Worm (Caenorhabditis elegans) whole organism, L1 larva: ENCODE results near the gene ced-2.
"Not testable (repeated sequence)": the region's sequence is repeated elsewhere in the genome, so short reads cannot be mapped to it uniquely, and the experiment has no call there.

Experiments
- C34B4.2 ChIP-seq: sonication (generic microtip); optimal IDR thresholded peaks from 2 replicates; lab custom pipeline; 2017; ENCODE audit warnings: mild to moderate bottlenecking, missing genetic modification characterization, missing compliant biosample characterization
- alr-1 ChIP-seq: fragments of 200-800 bp; sonication (Bioruptor generic); optimal IDR thresholded peaks from 2 replicates; lab custom pipeline; 2018; ENCODE audit warnings: borderline replicate concordance, mild to moderate bottlenecking, missing genetic modification characterization, missing compliant biosample characterization
- ama-1 ChIP-seq: fragments of 150-350 bp; optimal IDR thresholded peaks from 2 replicates; lab custom pipeline; 2014
- blmp-1 ChIP-seq: fragments of 150-350 bp; optimal IDR thresholded peaks from 2 replicates; lab custom pipeline; 2014; ENCODE audit warnings: missing biosample characterization, missing genetic modification characterization
- ceh-8 ChIP-seq: fragments of 200-800 bp; sonication (Bioruptor generic); optimal IDR thresholded peaks from 2 replicates; lab custom pipeline; 2018; ENCODE audit warnings: mild to moderate bottlenecking, missing genetic modification characterization, moderate library complexity, missing compliant biosample characterization
- ceh-82 ChIP-seq, 3 experiments: fragments of 150-350 bp in 1 of 3; sonication (generic microtip) in 2 of 3; optimal IDR thresholded peaks; 2 replicates each; lab custom pipeline; 2014 to 2017; ENCODE audit warnings: missing biosample characterization in 3 of 3, missing genetic modification characterization in 3 of 3
- ceh-90 ChIP-seq: sonication (generic microtip); optimal IDR thresholded peaks from 2 replicates; lab custom pipeline; 2016; ENCODE audit warnings: missing genetic modification characterization, missing compliant biosample characterization
- ces-1 ChIP-seq: fragments of 150-350 bp; optimal IDR thresholded peaks from 2 replicates; lab custom pipeline; 2014; ENCODE audit warnings: missing biosample characterization, missing genetic modification reagents, missing genetic modification characterization
- dsc-1 ChIP-seq: sonication (generic microtip); optimal IDR thresholded peaks from 2 replicates; lab custom pipeline; 2016; ENCODE audit warnings: mild to moderate bottlenecking, missing genetic modification characterization, missing compliant biosample characterization
- efl-3 ChIP-seq: fragments of 200-800 bp; sonication (Bioruptor generic); optimal IDR thresholded peaks from 2 replicates; lab custom pipeline; 2018; ENCODE audit warnings: mild to moderate bottlenecking, missing genetic modification characterization, missing compliant biosample characterization
- egl-13 ChIP-seq: sonication (generic microtip); optimal IDR thresholded peaks from 2 replicates; lab custom pipeline; 2016; ENCODE audit warnings: missing genotype, missing genetic modification reagents, missing genetic modification characterization, missing compliant biosample characterization
- fkh-10 ChIP-seq: sonication (generic microtip); optimal IDR thresholded peaks from 2 replicates; lab custom pipeline; 2017; ENCODE audit warnings: missing biosample characterization, missing genetic modification reagents, missing genetic modification characterization
- irx-1 ChIP-seq: sonication (generic microtip); optimal IDR thresholded peaks from 2 replicates; lab custom pipeline; 2016; ENCODE audit warnings: missing genetic modification characterization, missing compliant biosample characterization
- isw-1 ChIP-seq: fragments of 200-800 bp; sonication (Bioruptor generic); IDR thresholded peaks from 2 replicates; pipeline ENCODE4 v1.3.6; 2022; ENCODE audit warnings: missing genetic modification characterization, missing compliant biosample characterization
- jun-1 ChIP-seq: fragments of 150-350 bp; optimal IDR thresholded peaks from 2 replicates; lab custom pipeline; 2014; ENCODE audit warnings: missing biosample characterization, missing genetic modification reagents, missing genetic modification characterization
- lin-13 ChIP-seq: fragments of 150-350 bp; optimal IDR thresholded peaks from 2 replicates; lab custom pipeline; 2014; ENCODE audit warnings: missing biosample characterization, missing genetic modification reagents, missing genetic modification characterization
- lin-15B ChIP-seq: fragments of 150-350 bp; sonication (generic microtip); optimal IDR thresholded peaks from 3 replicates; lab custom pipeline; 2014; ENCODE audit warnings: missing biosample characterization, missing genetic modification characterization
- lin-35 ChIP-seq, 2 experiments: fragments of 150-350 bp; optimal IDR thresholded peaks; 2 replicates each; lab custom pipeline; 2014; ENCODE audit warnings: missing biosample characterization in 2 of 2, missing genetic modification characterization in 2 of 2, missing genetic modification reagents in 2 of 2
- lin-39 ChIP-seq: fragments of 150-350 bp; optimal IDR thresholded peaks from 2 replicates; lab custom pipeline; 2014; ENCODE audit warnings: missing biosample characterization, missing genetic modification reagents, missing genetic modification characterization
- lir-3 ChIP-seq: sonication (generic microtip); optimal IDR thresholded peaks from 2 replicates; lab custom pipeline; 2016; ENCODE audit warnings: mild to moderate bottlenecking, missing genetic modification characterization, moderate library complexity, missing compliant biosample characterization; ENCODE audit not compliant: poor library complexity
- mdl-1 ChIP-seq, 2 experiments: fragments of 150-350 bp; optimal IDR thresholded peaks; 2 replicates each; lab custom pipeline; 2014 to 2017; ENCODE audit warnings: missing biosample characterization in 2 of 2, missing genetic modification characterization in 2 of 2, inconsistent platforms in 1 of 2
- mef-2 ChIP-seq: fragments of 150-350 bp; optimal IDR thresholded peaks from 2 replicates; lab custom pipeline; 2014; ENCODE audit warnings: missing biosample characterization, missing genetic modification characterization
- nhr-11 ChIP-seq: fragments of 150-350 bp; optimal IDR thresholded peaks from 2 replicates; lab custom pipeline; 2014; ENCODE audit warnings: missing biosample characterization, missing genetic modification characterization
- nhr-12 ChIP-seq: sonication (generic microtip); optimal IDR thresholded peaks from 2 replicates; lab custom pipeline; 2017; ENCODE audit warnings: missing biosample characterization, missing genetic modification characterization
- nhr-19 ChIP-seq: fragments of 200-800 bp; sonication (Bioruptor generic); conservative IDR thresholded peaks from 2 replicates; pipeline ENCODE4 v1.3.6; 2022; ENCODE audit warnings: missing genetic modification characterization, missing compliant biosample characterization
- nhr-20 ChIP-seq: sonication (generic microtip); optimal IDR thresholded peaks from 2 replicates; lab custom pipeline; 2016; ENCODE audit warnings: mild to moderate bottlenecking, missing genetic modification characterization, missing compliant biosample characterization
- nhr-237 ChIP-seq: fragments of 150-350 bp; optimal IDR thresholded peaks from 2 replicates; lab custom pipeline; 2014; ENCODE audit warnings: missing biosample characterization, missing genetic modification characterization
- nhr-28 ChIP-seq: fragments of 150-350 bp; optimal IDR thresholded peaks from 2 replicates; lab custom pipeline; 2014; ENCODE audit warnings: missing biosample characterization, missing genetic modification characterization
- nhr-71 ChIP-seq: sonication (generic microtip); optimal IDR thresholded peaks from 2 replicates; lab custom pipeline; 2016; ENCODE audit warnings: mild to moderate bottlenecking, missing genetic modification characterization, moderate library complexity, missing compliant biosample characterization
- nhr-77 ChIP-seq: fragments of 150-350 bp; optimal IDR thresholded peaks from 2 replicates; lab custom pipeline; 2014; ENCODE audit warnings: missing biosample characterization, missing genetic modification characterization
- nhr-85 ChIP-seq: sonication (generic microtip); peaks from one replicate; lab custom pipeline; 2016; ENCODE audit warnings: missing genetic modification characterization, inconsistent platforms, missing compliant biosample characterization
- pag-3 ChIP-seq: sonication (generic microtip); optimal IDR thresholded peaks from 2 replicates; lab custom pipeline; 2017; ENCODE audit warnings: missing genetic modification characterization, mild to moderate bottlenecking, missing compliant biosample characterization, antibody characterized with exemption, borderline replicate concordance; ENCODE audit not compliant: insufficient read depth
- pax-3 ChIP-seq: fragments of 200-800 bp; sonication (Bioruptor generic); optimal IDR thresholded peaks from 2 replicates; lab custom pipeline; 2018; ENCODE audit warnings: mild to moderate bottlenecking, missing genetic modification characterization, moderate library complexity, missing compliant biosample characterization
- pqm-1 ChIP-seq: sonication (generic microtip); optimal IDR thresholded peaks from 3 replicates; lab custom pipeline; 2017; ENCODE audit warnings: missing biosample characterization, missing genetic modification characterization
- rnt-1 ChIP-seq: sonication (generic microtip); optimal IDR thresholded peaks from 2 replicates; lab custom pipeline; 2016; ENCODE audit warnings: mild to moderate bottlenecking, missing genetic modification characterization, moderate library complexity, missing compliant biosample characterization
- sox-4 ChIP-seq: sonication (generic microtip); optimal IDR thresholded peaks from 2 replicates; lab custom pipeline; 2016; ENCODE audit warnings: missing genetic modification characterization, missing compliant biosample characterization
- sup-37 ChIP-seq: fragments of 200-800 bp; sonication (Bioruptor generic); optimal IDR thresholded peaks from 2 replicates; lab custom pipeline; 2018; ENCODE audit warnings: mild to moderate bottlenecking, missing genetic modification characterization, missing compliant biosample characterization
- swsn-7 ChIP-seq: sonication (generic microtip); optimal IDR thresholded peaks from 2 replicates; lab custom pipeline; 2016; ENCODE audit warnings: missing genetic modification characterization, missing compliant biosample characterization
- tlp-1 ChIP-seq: fragments of 150-350 bp; optimal IDR thresholded peaks from 2 replicates; lab custom pipeline; 2014; ENCODE audit warnings: missing biosample characterization, missing genetic modification characterization
- unc-130 ChIP-seq: fragments of 150-350 bp; optimal IDR thresholded peaks from 2 replicates; lab custom pipeline; 2017; ENCODE audit warnings: missing biosample characterization, missing genetic modification characterization, inconsistent platforms
- unc-62 ChIP-seq: fragments of 150-350 bp; optimal IDR thresholded peaks from 2 replicates; lab custom pipeline; 2014; ENCODE audit warnings: missing biosample characterization, missing genetic modification reagents, missing genetic modification characterization
- unc-86 ChIP-seq: sonication (generic microtip); optimal IDR thresholded peaks from 2 replicates; lab custom pipeline; 2016; ENCODE audit warnings: missing genetic modification characterization, missing compliant biosample characterization
- vab-15 ChIP-seq: sonication (generic microtip); optimal IDR thresholded peaks from 2 replicates; lab custom pipeline; 2017; ENCODE audit warnings: missing genotype, mild to moderate bottlenecking, missing genetic modification characterization, missing compliant biosample characterization
- zag-1 ChIP-seq: fragments of 150-350 bp; optimal IDR thresholded peaks from 2 replicates; lab custom pipeline; 2014; ENCODE audit warnings: missing biosample characterization, missing genetic modification characterization
- zip-4 ChIP-seq: fragments of 200-800 bp; sonication (Bioruptor generic); optimal IDR thresholded peaks from 2 replicates; lab custom pipeline; 2018; ENCODE audit warnings: mild to moderate bottlenecking, missing genetic modification characterization, moderate library complexity, missing compliant biosample characterization

ced-2 gene

DNA sequence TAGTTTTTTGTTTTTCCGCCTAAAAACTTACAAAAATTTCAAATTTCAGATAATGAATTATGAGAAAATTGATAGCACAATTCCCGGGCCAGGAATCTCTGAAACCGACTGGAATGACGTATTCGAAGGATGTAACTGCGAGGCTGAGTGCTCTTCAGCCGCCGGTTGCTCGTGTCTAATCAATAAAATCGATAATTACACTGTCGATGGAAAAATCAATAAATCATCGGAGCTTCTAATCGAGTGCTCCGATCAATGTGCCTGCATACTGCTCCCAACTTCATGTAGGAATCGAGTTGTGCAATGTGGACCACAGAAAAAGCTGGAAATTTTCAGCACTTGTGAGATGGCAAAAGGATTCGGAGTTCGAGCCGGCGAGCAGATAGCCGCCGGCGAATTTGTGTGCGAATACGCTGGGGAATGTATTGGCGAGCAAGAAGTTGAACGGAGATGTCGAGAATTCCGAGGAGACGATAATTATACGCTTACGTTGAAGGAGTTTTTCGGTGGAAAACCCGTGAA is 5.9 kb downstream of the ced-2 start:
- no peak for TF ChIP-seq nhr-71 (tag; lab: Kevin White, UChicago)
- TF ChIP-seq nhr-85: no peak
- TF ChIP-seq ceh-8 (GFP tag; lab: Kevin White, UChicago): no peak
- no peak for TF ChIP-seq mdl-1 (tag; optimal IDR thresholded peaks at IDR 0.05; lab: Kevin White, UChicago)
- TF ChIP-seq dsc-1 (tag; lab: Kevin White, UChicago): no peak
- no peak for TF ChIP-seq nhr-77 (tag; lab: Kevin White, UChicago)
- TF ChIP-seq efl-3 (GFP tag; lab: Kevin White, UChicago): no peak
- no peak for TF ChIP-seq nhr-19 (GFP tag; lab: Robert Waterston, UW)
- no peak for TF ChIP-seq nhr-28 (tag; lab: Kevin White, UChicago)
- no peak for TF ChIP-seq unc-62
- no peak for TF ChIP-seq lin-15B (tag; lab: Kevin White, UChicago)
- no peak for TF ChIP-seq swsn-7 (tag; lab: Kevin White, UChicago)
- no peak for TF ChIP-seq isw-1 (GFP tag; lab: Robert Waterston, UW)
- no peak for TF ChIP-seq mef-2
- no peak for TF ChIP-seq alr-1
- TF ChIP-seq lin-35 (GFP tag; optimal IDR thresholded peaks at IDR 0.05; lab: Kevin White, UChicago): no peak

DNA sequence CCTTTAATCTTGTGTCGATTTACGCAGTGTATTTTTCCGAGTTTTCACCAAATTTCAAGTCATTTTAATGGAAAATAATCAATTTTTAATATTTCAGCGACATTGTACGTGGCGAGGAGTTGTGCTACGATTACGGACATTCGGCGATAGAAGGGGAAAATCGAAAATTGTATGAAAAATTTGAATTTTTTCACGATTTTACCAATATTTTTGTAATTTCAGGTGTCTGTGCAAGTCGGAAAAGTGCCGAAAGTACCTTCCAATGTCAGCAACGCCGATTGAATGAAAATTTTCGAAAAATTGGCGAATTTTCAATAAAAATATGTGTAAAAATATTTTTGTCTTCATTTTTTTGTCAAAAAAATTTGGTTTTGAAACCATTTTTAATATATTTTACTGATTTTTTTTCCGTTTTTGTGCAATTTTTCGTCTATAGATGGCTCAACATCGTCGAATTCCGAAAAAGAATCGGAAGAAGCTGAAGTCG is 8.2 kb downstream of the ced-2 start, which contains the start of gene Y41D4B.11:
Gene Y41D4B.11 (plus strand): TSS at position 437 of the 487 bp plus-strand sequence.
- TF ChIP-seq nhr-71 (tag; lab: Kevin White, UChicago): no peak
- no peak for TF ChIP-seq ceh-90 (tag; lab: Kevin White, UChicago)
- no peak for TF ChIP-seq unc-62
- no peak for TF ChIP-seq C34B4.2 (tag; lab: Kevin White, UChicago)
- TF ChIP-seq nhr-237 (tag; lab: Kevin White, UChicago): no peak
- TF ChIP-seq pqm-1 (tag; lab: Kevin White, UChicago): no peak
- no peak for TF ChIP-seq ceh-82 (tag; optimal IDR thresholded peaks at IDR 0.05; lab: Kevin White, UChicago)
- no peak for TF ChIP-seq nhr-11 (tag; lab: Kevin White, UChicago)
- TF ChIP-seq ces-1 (GFP tag; lab: Kevin White, UChicago): no peak
- TF ChIP-seq sup-37 (GFP tag; lab: Kevin White, UChicago): no peak
- no peak for TF ChIP-seq ama-1 (lab: Kevin White, UChicago)
- TF ChIP-seq fkh-10: no peak
- TF ChIP-seq rnt-1: no peak
- no peak for TF ChIP-seq pag-3 (tag; lab: Kevin White, UChicago)

DNA sequence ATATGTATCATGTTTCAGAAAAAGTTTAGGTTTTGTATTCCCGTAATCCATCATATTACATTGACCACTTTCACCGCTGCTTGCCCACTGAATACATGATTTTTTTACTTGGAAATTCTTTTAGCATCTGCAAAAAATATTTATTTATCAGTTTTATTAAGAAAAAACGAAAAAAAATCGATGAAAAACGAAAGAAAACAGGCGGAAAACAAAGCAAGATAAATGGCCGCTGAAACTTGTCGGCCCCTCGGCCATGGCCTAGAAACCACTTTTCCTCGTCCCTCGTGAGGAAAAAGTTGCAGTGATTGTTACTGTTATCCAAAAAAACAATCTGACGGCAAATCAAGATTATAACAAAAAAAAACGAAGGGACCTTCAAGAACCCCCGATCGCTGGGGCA is 12.9 kb downstream of the ced-2 start, which contains the start of gene dsl-3:
Gene dsl-3 (plus strand): TSS at position 301 of the 400 bp plus-strand sequence.
- not testable (repeated sequence) for TF ChIP-seq unc-130 (tag; lab: Kevin White, UChicago); nhr-12 (tag; lab: Kevin White, UChicago); efl-3 (GFP tag; lab: Kevin White, UChicago)
- TF ChIP-seq, all 84 proteins: peak for 0; not testable (repeated sequence) for 84

DNA sequence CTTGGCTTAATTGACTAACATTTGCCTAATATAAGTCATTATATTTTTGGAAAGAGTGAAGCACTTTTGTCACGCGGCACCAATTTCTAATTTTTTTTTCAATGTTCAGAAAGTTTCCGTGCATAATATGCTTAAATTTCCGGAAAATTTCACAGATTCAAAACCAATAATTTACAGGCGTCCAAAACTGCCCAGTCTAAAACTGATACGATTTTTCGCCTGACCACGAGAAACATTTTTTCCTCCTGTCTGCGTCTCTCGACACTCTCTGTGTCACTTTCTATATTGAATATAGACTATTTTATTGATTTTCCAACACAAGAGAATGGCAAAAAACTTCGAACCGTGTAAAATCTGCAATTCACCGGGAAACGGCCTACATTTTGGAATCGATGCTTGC is 16.5 kb downstream of the ced-2 start, which contains the start of gene nhr-122:
Gene nhr-122 (plus strand): TSS at position 301 of the 400 bp plus-strand sequence.
- TF ChIP-seq lin-39 (no peak), sox-4 (no peak), unc-86 (no peak), alr-1 (no peak), lin-35 (GFP tag; optimal IDR thresholded peaks at IDR 0.05; lab: Kevin White, UChicago) (peak in 1 of 2 experiments; percentile 19), pax-3 (tag; lab: Kevin White, UChicago) (no peak), egl-13 (tag; lab: Kevin White, UChicago) (no peak), sup-37 (GFP tag; lab: Kevin White, UChicago) (no peak), zip-4 (GFP tag; lab: Kevin White, UChicago) (no peak), swsn-7 (tag; lab: Kevin White, UChicago) (no peak), tlp-1 (tag; lab: Kevin White, UChicago) (no peak), vab-15 (no peak), zag-1 (tag; lab: Kevin White, UChicago) (no peak), nhr-12 (tag; lab: Kevin White, UChicago) (no peak), ceh-90 (tag; lab: Kevin White, UChicago) (no peak), nhr-20 (tag; lab: Kevin White, UChicago) (no peak), jun-1 (tag; lab: Kevin White, UChicago) (no peak), blmp-1 (tag; lab: Kevin White, UChicago) (peak; percentile 47), mdl-1 (tag; optimal IDR thresholded peaks at IDR 0.05; lab: Kevin White, UChicago) (no peak), lir-3 (tag; lab: Kevin White, UChicago) (no peak), lin-13 (GFP tag; lab: Kevin White, UChicago) (no peak), irx-1 (tag; lab: Kevin White, UChicago) (no peak), nhr-19 (GFP tag; lab: Robert Waterston, UW) (no peak)
